Fruit fly (Drosophila melanogaster) whole organism, embryonic: ENCODE measurements around the gene Atat.

Source experiments
- Blimp-1 ChIP-seq: fragments of 200-800 bp; sonication (Bioruptor generic); optimal IDR thresholded peaks from 3 replicates; lab custom pipeline; 2018; ENCODE audit warnings: missing biosample characterization, missing genetic modification characterization, mild to moderate bottlenecking, moderate library complexity, missing genetic modification reagents
- CG11723 ChIP-seq: fragments of 200-800 bp; sonication (Bioruptor generic); optimal IDR thresholded peaks from 2 replicates; lab custom pipeline; 2017; ENCODE audit warnings: missing biosample characterization, mild to moderate bottlenecking, missing genetic modification characterization
- CG13775 ChIP-seq: fragments of 200-800 bp; sonication (Bioruptor generic); optimal IDR thresholded peaks from 3 replicates; lab custom pipeline; 2017; ENCODE audit warnings: missing biosample characterization, mild to moderate bottlenecking, missing genetic modification characterization
- CG17361 ChIP-seq: fragments of 200-800 bp; sonication (Bioruptor generic); IDR thresholded peaks from 3 replicates; pipeline ENCODE4 v1.3.6; 2022; ENCODE audit warnings: missing biosample characterization, missing genetic modification characterization
- CG17385 ChIP-seq: fragments of 200-800 bp; sonication (Bioruptor generic); optimal IDR thresholded peaks from 3 replicates; lab custom pipeline; 2018; ENCODE audit warnings: missing biosample characterization, mild to moderate bottlenecking, missing genetic modification characterization
- CG17612 ChIP-seq: fragments of 200-800 bp; sonication (Bioruptor generic); IDR thresholded peaks from 2 replicates; pipeline ENCODE4 v1.3.6; 2022; ENCODE audit warnings: missing biosample characterization, missing genetic modification characterization
- CG1832 ChIP-seq: fragments of 200-800 bp; sonication (Bioruptor generic); optimal IDR thresholded peaks from 2 replicates; lab custom pipeline; 2017; ENCODE audit warnings: missing biosample characterization, mild to moderate bottlenecking, missing genetic modification characterization, inconsistent platforms
- CG2712 ChIP-seq: fragments of 200-800 bp; optimal IDR thresholded peaks from 3 replicates; lab custom pipeline; 2019; ENCODE audit warnings: missing biosample characterization, mild to moderate bottlenecking, missing genetic modification characterization, moderate library complexity
- CG2875 ChIP-seq: fragments of 200-800 bp; sonication (Bioruptor generic); optimal IDR thresholded peaks from 2 replicates; lab custom pipeline; 2017; ENCODE audit warnings: missing biosample characterization, mild to moderate bottlenecking, missing genetic modification characterization, missing genetic modification reagents
- CG31224 ChIP-seq: fragments of 200-800 bp; sonication (Bioruptor generic); IDR thresholded peaks from 2 replicates; pipeline ENCODE4 v1.3.6; 2022; ENCODE audit warnings: missing biosample characterization, missing genetic modification characterization
- CG33557 ChIP-seq: fragments of 200-800 bp; sonication (Bioruptor generic); optimal IDR thresholded peaks from 2 replicates; lab custom pipeline; 2019; ENCODE audit warnings: missing biosample characterization, mild to moderate bottlenecking, missing genetic modification characterization, moderate library complexity
- CG3838 ChIP-seq: fragments of 200-800 bp; sonication (Bioruptor generic); optimal IDR thresholded peaks from 3 replicates; lab custom pipeline; 2016; ENCODE audit warnings: missing biosample characterization, missing genetic modification characterization
- CG4404 ChIP-seq: fragments of 200-800 bp; sonication (Bioruptor generic); IDR thresholded peaks from 2 replicates; pipeline ENCODE4 v1.3.6; 2022; ENCODE audit warnings: missing biosample characterization, missing genetic modification characterization
- CG8765 ChIP-seq: fragments of 200-800 bp; sonication (Bioruptor generic); IDR thresholded peaks from 2 replicates; pipeline ENCODE4 v1.3.6; 2022; ENCODE audit warnings: missing biosample characterization, missing genetic modification characterization
- CG9437 ChIP-seq: fragments of 200-800 bp; sonication (Bioruptor generic); optimal IDR thresholded peaks from 2 replicates; lab custom pipeline; 2018; ENCODE audit warnings: missing biosample characterization, mild to moderate bottlenecking, missing genetic modification characterization
- Camta ChIP-seq: fragments of 200-800 bp; sonication (Bioruptor generic); optimal IDR thresholded peaks from 2 replicates; lab custom pipeline; 2016; ENCODE audit warnings: missing biosample characterization, missing genetic modification characterization
- Chrac-16 ChIP-seq: fragments of 200-800 bp; sonication (Bioruptor generic); optimal IDR thresholded peaks from 3 replicates; lab custom pipeline; 2016; ENCODE audit warnings: missing biosample characterization, missing genetic modification characterization
- D ChIP-seq, 2 experiments: fragments of 200-800 bp in 1 of 2; fragments of >200 bp in 1 of 2; sonication (Bioruptor generic) in 1 of 2; optimal IDR thresholded peaks; 2 replicates in 1 of 2; 3 replicates in 1 of 2; lab custom pipeline; 2017; ENCODE audit warnings: mild to moderate bottlenecking in 1 of 2, missing biosample characterization in 1 of 2, missing genetic modification characterization in 1 of 2, missing genetic modification reagents in 1 of 2
- D19B ChIP-seq: fragments of 200-800 bp; sonication (Bioruptor generic); optimal IDR thresholded peaks from 2 replicates; lab custom pipeline; 2017; ENCODE audit warnings: missing biosample characterization, mild to moderate bottlenecking, missing genetic modification characterization
- Dip2 ChIP-seq: fragments of 200-800 bp; sonication (Bioruptor generic); IDR thresholded peaks from 2 replicates; pipeline ENCODE4 v1.3.6; 2022; ENCODE audit warnings: missing biosample characterization, missing genetic modification characterization
- Dll ChIP-seq: fragments of 200-800 bp; sonication (Bioruptor generic); IDR thresholded peaks from 4 replicates; pipeline ENCODE4 v1.3.6; 2022; ENCODE audit warnings: missing biosample characterization, missing genetic modification characterization; ENCODE audit not compliant: partially characterized antibody
- HmgD ChIP-seq: fragments of 200-800 bp; sonication (Bioruptor generic); optimal IDR thresholded peaks from 3 replicates; lab custom pipeline; 2016; ENCODE audit warnings: missing biosample characterization, missing genetic modification characterization
- Hr3 ChIP-seq: fragments of 200-800 bp; sonication (Bioruptor generic); optimal IDR thresholded peaks from 3 replicates; lab custom pipeline; 2016; ENCODE audit warnings: missing biosample characterization, missing genetic modification characterization
- MTF-1 ChIP-seq: fragments of 200-800 bp; sonication (Bioruptor generic); optimal IDR thresholded peaks from 2 replicates; lab custom pipeline; 2018; ENCODE audit warnings: missing biosample characterization, mild to moderate bottlenecking, missing genetic modification characterization, borderline replicate concordance
- Max ChIP-seq: fragments of 200-800 bp; sonication (Bioruptor generic); optimal IDR thresholded peaks from 2 replicates; lab custom pipeline; 2016; ENCODE audit warnings: missing biosample characterization, mild to moderate bottlenecking, missing genetic modification characterization
- Mes4 ChIP-seq: fragments of 200-800 bp; sonication (Bioruptor generic); optimal IDR thresholded peaks from 2 replicates; lab custom pipeline; 2016; ENCODE audit warnings: missing biosample characterization, missing genetic modification characterization
- Opbp ChIP-seq: fragments of 200-800 bp; sonication (Bioruptor generic); IDR thresholded peaks from 3 replicates; pipeline ENCODE4 v1.3.6; 2022; ENCODE audit warnings: missing biosample characterization, missing genetic modification characterization; ENCODE audit not compliant: partially characterized antibody
- Rx ChIP-seq: fragments of 200-800 bp; sonication (Bioruptor generic); IDR thresholded peaks from 2 replicates; pipeline ENCODE4 v1.3.6; 2022; ENCODE audit warnings: missing biosample characterization, missing genetic modification characterization
- Sox100B ChIP-seq: fragments of 200-800 bp; sonication (Bioruptor generic); optimal IDR thresholded peaks from 3 replicates; lab custom pipeline; 2018; ENCODE audit warnings: missing biosample characterization, mild to moderate bottlenecking, missing genetic modification characterization
- ara ChIP-seq: fragments of 200-800 bp; sonication (Bioruptor generic); IDR thresholded peaks from 2 replicates; pipeline ENCODE4 v1.3.6; 2022; ENCODE audit warnings: missing biosample characterization, missing genetic modification characterization
- danr ChIP-seq: fragments of 200-800 bp; sonication (Bioruptor generic); IDR thresholded peaks from 2 replicates; pipeline ENCODE4 v1.3.6; 2022; ENCODE audit warnings: missing biosample characterization, missing genetic modification characterization
- dati ChIP-seq: fragments of 200-800 bp; sonication (Bioruptor generic); IDR thresholded peaks from 2 replicates; pipeline ENCODE4 v1.3.6; 2022; ENCODE audit warnings: missing biosample characterization, missing genetic modification characterization
- dm ChIP-seq: fragments of 200-800 bp; sonication (Bioruptor generic); optimal IDR thresholded peaks from 3 replicates; lab custom pipeline; 2016; ENCODE audit warnings: missing biosample characterization, missing genetic modification characterization
- eyg ChIP-seq: fragments of 200-800 bp; sonication (Bioruptor generic); optimal IDR thresholded peaks from 3 replicates; lab custom pipeline; 2016; ENCODE audit warnings: missing biosample characterization, missing genetic modification characterization
- grn ChIP-seq: fragments of 200-800 bp; sonication (Bioruptor generic); optimal IDR thresholded peaks from 3 replicates; lab custom pipeline; 2017; ENCODE audit warnings: missing biosample characterization, missing genetic modification characterization
- h ChIP-seq: fragments of >200 bp; optimal IDR thresholded peaks from 2 replicates; lab custom pipeline; 2017
- kni ChIP-seq: fragments of 200-800 bp; sonication (Bioruptor generic); optimal IDR thresholded peaks from 3 replicates; lab custom pipeline; 2017; ENCODE audit warnings: mild to moderate bottlenecking, missing biosample characterization, missing genetic modification reagents, missing genetic modification characterization
- luna ChIP-seq: fragments of 200-800 bp; sonication (Bioruptor generic); optimal IDR thresholded peaks from 2 replicates; lab custom pipeline; 2016; ENCODE audit warnings: missing biosample characterization, missing genetic modification characterization
- rib ChIP-seq: fragments of 200-800 bp; sonication (Bioruptor generic); IDR thresholded peaks from 2 replicates; pipeline ENCODE4 v1.3.6; 2022; ENCODE audit warnings: missing biosample characterization, missing genetic modification characterization
- row ChIP-seq: fragments of 200-800 bp; sonication (Bioruptor generic); IDR thresholded peaks from 3 replicates; pipeline ENCODE4 v1.3.6; 2022; ENCODE audit warnings: missing biosample characterization, missing genetic modification characterization
- sd ChIP-seq: fragments of 200-800 bp; sonication (Bioruptor generic); optimal IDR thresholded peaks from 3 replicates; lab custom pipeline; 2018; ENCODE audit warnings: missing biosample characterization, mild to moderate bottlenecking, missing genetic modification characterization, moderate library complexity
- slp2 ChIP-seq: fragments of 200-800 bp; sonication (Bioruptor generic); optimal IDR thresholded peaks from 2 replicates; lab custom pipeline; 2016; ENCODE audit warnings: missing biosample characterization, missing genetic modification characterization
- tin ChIP-seq: fragments of 200-800 bp; sonication (Bioruptor generic); optimal IDR thresholded peaks from 3 replicates; lab custom pipeline; 2016; ENCODE audit warnings: missing biosample characterization, missing genetic modification characterization
- trh ChIP-seq: fragments of 200-800 bp; sonication (Bioruptor generic); optimal IDR thresholded peaks from 2 replicates; lab custom pipeline; 2016; ENCODE audit warnings: missing biosample characterization, missing genetic modification characterization
- usp ChIP-seq: fragments of >200 bp; optimal IDR thresholded peaks from 2 replicates; lab custom pipeline; 2017; ENCODE audit warnings: missing biosample characterization, missing genetic modification characterization
- zen2 ChIP-seq: fragments of 200-800 bp; sonication (Bioruptor generic); IDR thresholded peaks from 3 replicates; pipeline ENCODE4 v1.3.6; 2022; ENCODE audit warnings: missing biosample characterization, missing genetic modification characterization; ENCODE audit not compliant: partially characterized antibody
- zf30C ChIP-seq: fragments of 200-800 bp; sonication (Bioruptor generic); optimal IDR thresholded peaks from 3 replicates; lab custom pipeline; 2018; ENCODE audit warnings: missing biosample characterization, mild to moderate bottlenecking, missing genetic modification characterization

Atat gene

dm6 chr3L:9384445-9385079 lies 42.0 kb downstream of the Atat start (continued):
- no peak for TF ChIP-seq Sox100B (GFP tag; lab: Kevin White, UChicago)
- TF ChIP-seq CG17385 (GFP tag; lab: Kevin White, UChicago): peak; percentile 59
- no peak for TF ChIP-seq Opbp (GFP tag; lab: Robert Waterston, UW)
- no peak for TF ChIP-seq HmgD
- no peak for TF ChIP-seq Max (GFP tag; lab: Kevin White, UChicago)
- peak; percentile 53 for TF ChIP-seq kni (GFP tag; lab: Kevin White, UChicago)

- peak; percentile 92 for TF ChIP-seq eyg (GFP tag; lab: Kevin White, UChicago)
- TF ChIP-seq CG31224 (GFP tag; lab: Robert Waterston, UW): peak; percentile 96
- TF ChIP-seq CG13775 (GFP tag; lab: Kevin White, UChicago): peak; percentile 95
- TF ChIP-seq dm (GFP tag; lab: Kevin White, UChicago): peak; percentile 62
- peak; percentile 86 for TF ChIP-seq grn
- peak; percentile 87 for TF ChIP-seq CG3838 (GFP tag; lab: Kevin White, UChicago)
- TF ChIP-seq h (lab: Kevin White, UChicago): no peak
- TF ChIP-seq D19B (GFP tag; lab: Kevin White, UChicago): peak; percentile 90
- TF ChIP-seq CG1832 (GFP tag; lab: Kevin White, UChicago): peak; percentile 65
- TF ChIP-seq CG8765 (GFP tag; lab: Robert Waterston, UW): peak; percentile 97
- peak; percentile 95 for TF ChIP-seq slp2 (GFP tag; lab: Kevin White, UChicago)
- TF ChIP-seq dati (GFP tag; lab: Robert Waterston, UW): peak; percentile 96
- peak; percentile 99 for TF ChIP-seq CG2875 (GFP tag; lab: Kevin White, UChicago)
- TF ChIP-seq trh (GFP tag; lab: Kevin White, UChicago): peak; percentile 96
- peak; percentile 99 for TF ChIP-seq CG17361 (GFP tag; lab: Robert Waterston, UW)
- TF ChIP-seq luna (GFP tag; lab: Kevin White, UChicago): peak; percentile 60
- TF ChIP-seq usp (GFP tag; lab: Kevin White, UChicago): no peak
- peak; percentile 68 for TF ChIP-seq Mes4 (GFP tag; lab: Kevin White, UChicago)
- TF ChIP-seq Blimp-1 (GFP tag; lab: Kevin White, UChicago): peak; percentile 98
- peak; percentile 99 for TF ChIP-seq CG4404
- TF ChIP-seq row (GFP tag; lab: Robert Waterston, UW): peak; percentile 98
- TF ChIP-seq CG33557 (GFP tag; lab: Kevin White, UChicago): peak; percentile 74
- peak; percentile 92 for TF ChIP-seq CG9437
- peak; percentile 98 for TF ChIP-seq tin (GFP tag; lab: Kevin White, UChicago)
- peak; percentile 99 for TF ChIP-seq Rx (GFP tag; lab: Robert Waterston, UW)
- TF ChIP-seq zen2 (GFP tag; lab: Robert Waterston, UW): no peak
- peak; percentile 96 for TF ChIP-seq rib (GFP tag; lab: Robert Waterston, UW)
- TF ChIP-seq ara: peak; percentile 99
- peak; percentile 99 for TF ChIP-seq CG2712 (tag; lab: Kevin White, UChicago)
- no peak for TF ChIP-seq zf30C
- TF ChIP-seq sd (tag; lab: Kevin White, UChicago): peak; percentile 90
- TF ChIP-seq CG17612 (GFP tag; lab: Robert Waterston, UW): peak; percentile 96
- TF ChIP-seq Dll (GFP tag; lab: Robert Waterston, UW): 0 out of 4 replicates have a peak, but pooled peaks have one; percentile 33
- TF ChIP-seq D (optimal IDR thresholded peaks at IDR 0.05; lab: Kevin White, UChicago): no peak
- peak; percentile 98 for TF ChIP-seq D (GFP tag; optimal IDR thresholded peaks at IDR 0.05; lab: Kevin White, UChicago)
- TF ChIP-seq Chrac-16 (GFP tag; lab: Kevin White, UChicago): peak; percentile 98
- TF ChIP-seq MTF-1 (GFP tag; lab: Kevin White, UChicago): peak; percentile 94
- TF ChIP-seq Camta (GFP tag; lab: Kevin White, UChicago): peak; percentile 98
- peak; percentile 96 for TF ChIP-seq CG11723 (GFP tag; lab: Kevin White, UChicago)
- peak; percentile 75 for TF ChIP-seq Dip2 (GFP tag; lab: Robert Waterston, UW)
- peak; percentile 98 for TF ChIP-seq Hr3
- TF ChIP-seq danr (GFP tag; lab: Robert Waterston, UW): peak; percentile 97
Measured at dm6 chr3L:9383345-9384075, 43.0 kb downstream of the Atat start, which contains the start of gene Hsp27. Gene Hsp27 (plus strand): TSS chr3L:9384063.
